Worm (Caenorhabditis elegans): Measurements from ENCODE around the gene ZK688.11.

DNA sequence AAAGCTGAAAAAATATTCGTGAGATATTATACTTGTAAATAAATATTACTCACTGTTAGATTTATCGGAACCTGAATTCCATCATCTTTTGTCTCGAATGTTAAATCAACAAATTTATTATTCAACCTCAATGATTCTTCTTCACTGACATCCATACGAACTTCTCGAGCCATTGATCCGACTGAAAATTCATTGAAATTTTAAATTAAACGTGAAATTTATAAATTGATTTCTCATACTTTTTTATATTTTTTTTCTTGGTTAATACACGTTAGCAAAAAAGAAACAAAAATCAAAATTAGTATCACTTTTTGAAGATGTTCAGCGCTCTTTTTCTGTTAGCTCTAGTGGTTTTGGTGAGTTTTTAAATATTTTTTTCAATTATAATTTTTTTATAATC lies 35.1 kb upstream of the ZK688.11 start, which contains the start of gene C29E4.14:
- TF ChIP-seq ceh-45 (GFP tag; IDR thresholded peaks at IDR 0.05) (no peak), hlh-8 (tag; optimal IDR thresholded peaks at IDR 0.05) (no peak), dmd-4 (tag; optimal IDR thresholded peaks at IDR 0.05; ENCODE audit: borderline replicate concordance) (no peak), unc-55 (GFP tag; optimal IDR thresholded peaks at IDR 0.05) (no peak), unc-42 (tag; optimal IDR thresholded peaks at IDR 0.05) (no peak), K02D7.2 (tag; optimal IDR thresholded peaks at IDR 0.05) (no peak), rnt-1 (tag; optimal IDR thresholded peaks at IDR 0.05) (no peak)
